Fruit fly (Drosophila melanogaster) whole organism, wandering third instar larva: ENCODE measurements around the gene CG8939.

Source experiments
- Abd-B ChIP-seq: fragments of >200 bp; optimal IDR thresholded peaks from 2 replicates; lab custom pipeline; 2017; ENCODE audit warnings: missing biosample characterization, missing genetic modification characterization
- CG9705 ChIP-seq: fragments of 200-800 bp; sonication (Bioruptor generic); optimal IDR thresholded peaks from 2 replicates; lab custom pipeline; 2018; ENCODE audit warnings: missing biosample characterization, mild to moderate bottlenecking, missing genetic modification characterization
- CrebA ChIP-seq: fragments of 200-800 bp; sonication (Bioruptor generic); optimal IDR thresholded peaks from 2 replicates; lab custom pipeline; 2016; ENCODE audit warnings: missing biosample characterization, mild to moderate bottlenecking, missing genetic modification characterization, borderline replicate concordance
- Dfd ChIP-seq: fragments of >200 bp; optimal IDR thresholded peaks from 2 replicates; lab custom pipeline; 2017; ENCODE audit warnings: missing biosample characterization, missing genetic modification characterization
- Dif ChIP-seq: fragments of 200-275, 200-300 bp; sonication (Bioruptor generic); optimal IDR thresholded peaks from 2 replicates; lab custom pipeline; 2018; ENCODE audit warnings: missing biosample characterization, missing genetic modification characterization; ENCODE audit not compliant: partially characterized antibody
- GATAd ChIP-seq: sonication (Bioruptor generic); optimal IDR thresholded peaks from 2 replicates; lab custom pipeline; 2016; ENCODE audit warnings: missing biosample characterization, missing genetic modification characterization
- HLH106 ChIP-seq: fragments of 200-800 bp; optimal IDR thresholded peaks from 3 replicates; lab custom pipeline; 2019; ENCODE audit warnings: missing biosample characterization, mild to moderate bottlenecking, missing genetic modification characterization, moderate library complexity
- Hr78 ChIP-seq: fragments of >200 bp; optimal IDR thresholded peaks from 2 replicates; lab custom pipeline; 2017; ENCODE audit warnings: missing biosample characterization, missing genetic modification characterization
- Hr83 ChIP-seq: fragments of 200-300 bp; sonication (Bioruptor generic); optimal IDR thresholded peaks from 2 replicates; lab custom pipeline; 2016; ENCODE audit warnings: missing biosample characterization, mild to moderate bottlenecking, missing genetic modification characterization, moderate library complexity; ENCODE audit not compliant: poor library complexity, severe bottlenecking
- N ChIP-seq: fragments of >200 bp; optimal IDR thresholded peaks from 2 replicates; lab custom pipeline; 2018; ENCODE audit warnings: missing biosample characterization, missing external identifiers, missing genetic modification characterization
- OdsH ChIP-seq: fragments of 200-800 bp; sonication (Bioruptor generic); optimal IDR thresholded peaks from 2 replicates; lab custom pipeline; 2016; ENCODE audit warnings: missing biosample characterization, mild to moderate bottlenecking, missing genetic modification characterization
- Rel ChIP-seq, 2 experiments: fragments of 200-800 bp; sonication (Bioruptor generic) in 1 of 2; optimal IDR thresholded peaks; 2 replicates in 1 of 2; 3 replicates in 1 of 2; lab custom pipeline; 2016 to 2019; ENCODE audit warnings: mild to moderate bottlenecking in 2 of 2, missing biosample characterization in 2 of 2, missing genetic modification characterization in 2 of 2, moderate library complexity in 1 of 2
- Sp1 ChIP-seq: fragments of 200-800 bp; sonication (Bioruptor generic); optimal IDR thresholded peaks from 3 replicates; lab custom pipeline; 2019; ENCODE audit warnings: missing biosample characterization, mild to moderate bottlenecking, missing genetic modification characterization, moderate library complexity
- Vsx2 ChIP-seq: fragments of 200-300, 225-300 bp; sonication (Bioruptor generic); optimal IDR thresholded peaks from 2 replicates; lab custom pipeline; 2018; ENCODE audit warnings: missing biosample characterization, missing genetic modification characterization; ENCODE audit not compliant: partially characterized antibody
- brk ChIP-seq: fragments of 200-800 bp; sonication (Bioruptor generic); optimal IDR thresholded peaks from 2 replicates; lab custom pipeline; 2016; ENCODE audit warnings: missing biosample characterization, mild to moderate bottlenecking, missing genetic modification characterization
- dl ChIP-seq, 2 experiments: fragments of 175-275, 200-275 bp in 1 of 2; fragments of 200-275 bp in 1 of 2; sonication (Bioruptor generic); optimal IDR thresholded peaks; lab custom pipeline; 2018; ENCODE audit warnings: mild to moderate bottlenecking in 2 of 2, missing biosample characterization in 2 of 2, missing genetic modification characterization in 2 of 2, moderate library complexity in 2 of 2; ENCODE audit not compliant: partially characterized antibody in 2 of 2, insufficient read depth in 1 of 2
- dmrt93B ChIP-seq: fragments of 200-800 bp; sonication (Bioruptor generic); optimal IDR thresholded peaks from 2 replicates; lab custom pipeline; 2018; ENCODE audit warnings: missing biosample characterization, mild to moderate bottlenecking, missing genetic modification characterization
- dsf ChIP-seq: sonication (Bioruptor generic); optimal IDR thresholded peaks from 2 replicates; lab custom pipeline; 2016; ENCODE audit warnings: missing biosample characterization, missing genetic modification characterization, borderline replicate concordance
- foxo ChIP-seq, 2 experiments: fragments of 200-800 bp; sonication (Bioruptor generic); optimal IDR thresholded peaks; 2 replicates in 1 of 2; 3 replicates in 1 of 2; lab custom pipeline; 2016 to 2017; ENCODE audit warnings: missing biosample characterization in 2 of 2, missing genetic modification characterization in 2 of 2
- fru ChIP-seq: fragments of 200-800 bp; sonication (Bioruptor generic); optimal IDR thresholded peaks from 3 replicates; lab custom pipeline; 2016; ENCODE audit warnings: missing biosample characterization, mild to moderate bottlenecking, missing genetic modification characterization
- h ChIP-seq: fragments of 200-800 bp; sonication (Bioruptor generic); optimal IDR thresholded peaks from 3 replicates; lab custom pipeline; 2016; ENCODE audit warnings: missing biosample characterization, mild to moderate bottlenecking, missing genetic modification characterization
- jim ChIP-seq: fragments of 175-275, 200-325 bp; sonication (Bioruptor generic); optimal IDR thresholded peaks from 2 replicates; lab custom pipeline; 2016; ENCODE audit warnings: missing biosample characterization, mild to moderate bottlenecking, missing genetic modification characterization
- lola ChIP-seq: fragments of >200 bp; optimal IDR thresholded peaks from 2 replicates; lab custom pipeline; 2017; ENCODE audit warnings: missing biosample characterization, missing genetic modification characterization
- pan ChIP-seq: fragments of >200 bp; optimal IDR thresholded peaks from 2 replicates; lab custom pipeline; 2017
- psq ChIP-seq: fragments of 200-800 bp; sonication (Bioruptor generic); optimal IDR thresholded peaks from 3 replicates; lab custom pipeline; 2017; ENCODE audit warnings: missing biosample characterization, mild to moderate bottlenecking, missing genetic modification characterization, moderate library complexity
- sage ChIP-seq: fragments of 200-800 bp; sonication (Bioruptor generic); optimal IDR thresholded peaks from 2 replicates; lab custom pipeline; 2016; ENCODE audit warnings: missing biosample characterization, mild to moderate bottlenecking, missing genetic modification characterization
- sv ChIP-seq: fragments of 200-800 bp; sonication (Bioruptor generic); optimal IDR thresholded peaks from 3 replicates; lab custom pipeline; 2016; ENCODE audit warnings: missing biosample characterization, missing genetic modification characterization
- tai ChIP-seq: sonication (Bioruptor generic); optimal IDR thresholded peaks from 2 replicates; lab custom pipeline; 2016; ENCODE audit warnings: missing biosample characterization, missing genetic modification characterization
- usp ChIP-seq: fragments of >200 bp; optimal IDR thresholded peaks from 2 replicates; lab custom pipeline; 2017; ENCODE audit warnings: missing biosample characterization, missing genetic modification characterization
- woc ChIP-seq: sonication (Bioruptor generic); optimal IDR thresholded peaks from 2 replicates; lab custom pipeline; 2016; ENCODE audit warnings: missing biosample characterization, mild to moderate bottlenecking, missing genetic modification characterization

CG8939 gene

dm6 chrX:15976568-15976967, 20.2 kb upstream of the CG8939 start, which contains the start of gene CG42766:
CG42766 (plus strand) TSS chrX:15976868.
- TF ChIP-seq dsf (GFP tag; lab: Kevin White, UChicago), result no peak
- no peak for TF ChIP-seq Hr83
- no peak for TF ChIP-seq lola (GFP tag; lab: Kevin White, UChicago)
- TF ChIP-seq woc (GFP tag; lab: Kevin White, UChicago), result no peak
- TF ChIP-seq Dif (GFP tag; lab: Kevin White, UChicago), result no peak
- TF ChIP-seq CrebA (GFP tag; lab: Kevin White, UChicago), result no peak
- no peak for TF ChIP-seq jim (GFP tag; lab: Kevin White, UChicago)
- no peak for TF ChIP-seq Vsx2
- no peak for TF ChIP-seq Abd-B (GFP tag; lab: Kevin White, UChicago)
- no peak for TF ChIP-seq tai (GFP tag; lab: Kevin White, UChicago)
- TF ChIP-seq Sp1 (GFP tag; lab: Kevin White, UChicago), result no peak
- TF ChIP-seq h (GFP tag; lab: Kevin White, UChicago), result no peak
- TF ChIP-seq Dfd (GFP tag; lab: Kevin White, UChicago), result no peak
- TF ChIP-seq HLH106 (tag; lab: Kevin White, UChicago), result no peak
- no peak for TF ChIP-seq fru (GFP tag; lab: Kevin White, UChicago)
- no peak for TF ChIP-seq psq (GFP tag; lab: Kevin White, UChicago)
- no peak for TF ChIP-seq usp (GFP tag; lab: Kevin White, UChicago)
- TF ChIP-seq Hr78, result no peak
- TF ChIP-seq GATAd, result no peak
- no peak for TF ChIP-seq sage (GFP tag; lab: Kevin White, UChicago)

DNA sequence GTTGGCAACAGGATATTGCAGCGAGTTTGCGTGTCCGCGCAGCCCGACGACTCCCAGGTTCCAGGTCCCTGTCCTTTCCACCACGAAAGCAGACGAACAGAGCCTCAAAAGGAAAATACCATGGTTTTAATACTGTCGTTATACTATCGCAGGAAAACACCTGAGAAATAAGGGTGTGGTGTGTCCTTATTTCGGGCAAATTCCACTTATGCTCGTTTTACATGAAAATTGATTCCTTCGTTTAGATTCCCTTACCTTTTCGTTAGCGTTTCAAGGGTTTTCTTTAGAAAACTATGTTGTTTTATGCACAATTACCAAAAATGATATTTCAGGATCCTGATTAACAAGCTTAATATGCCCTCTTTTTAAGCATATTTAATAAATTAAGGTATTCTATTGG, 14.0 kb upstream of the CG8939 start, which contains the start of gene Cep164:
Gene Cep164, minus strand, starts transcription at position 101 of the 400 bp plus-strand sequence.
- no peak for TF ChIP-seq dsf (GFP tag; lab: Kevin White, UChicago)
- no peak for TF ChIP-seq Hr78
- TF ChIP-seq lola (GFP tag; lab: Kevin White, UChicago), result no peak
- no peak for TF ChIP-seq Rel (GFP tag; optimal IDR thresholded peaks at IDR 0.05; lab: Kevin White, UChicago)
- no peak for TF ChIP-seq Rel (tag; optimal IDR thresholded peaks at IDR 0.05; lab: Kevin White, UChicago)
- no peak for TF ChIP-seq sage (GFP tag; lab: Kevin White, UChicago)
- TF ChIP-seq brk (GFP tag; lab: Kevin White, UChicago), result no peak
- no peak for TF ChIP-seq Dif (GFP tag; lab: Kevin White, UChicago)
- no peak for TF ChIP-seq OdsH
- no peak for TF ChIP-seq foxo (GFP tag; optimal IDR thresholded peaks at IDR 0.05; lab: Kevin White, UChicago)
- TF ChIP-seq Abd-B (GFP tag; lab: Kevin White, UChicago), result no peak
- TF ChIP-seq dl (GFP tag; optimal IDR thresholded peaks at IDR 0.05; lab: Kevin White, UChicago; ENCODE audit: insufficient read depth in 1 of 2, partially characterized antibody in 2 of 2), result no peak
- no peak for TF ChIP-seq jim (GFP tag; lab: Kevin White, UChicago)
- no peak for TF ChIP-seq CG9705 (GFP tag; lab: Kevin White, UChicago)
- no peak for TF ChIP-seq tai (GFP tag; lab: Kevin White, UChicago)
- TF ChIP-seq fru (GFP tag; lab: Kevin White, UChicago), result no peak
- no peak for TF ChIP-seq Vsx2
- TF ChIP-seq usp (GFP tag; lab: Kevin White, UChicago), result no peak

- TF ChIP-seq HLH106 (tag; lab: Kevin White, UChicago) (peak; percentile 8), woc (GFP tag; lab: Kevin White, UChicago) (peak; percentile 7), pan (lab: Kevin White, UChicago) (no peak)
These were observed 13.3 kb upstream of the CG8939 start, which contains the start of gene Slc25A46a for dm6 chrX:15983501-15983900. Slc25A46a (plus strand) TSS chrX:15983772.

dm6 chrX:15986654-15987053, 10.2 kb upstream of the CG8939 start, which contains the start of gene ND-20:
ND-20 (minus strand) TSS chrX:15986808.
- no peak for TF ChIP-seq pan (lab: Kevin White, UChicago)
- peak; percentile 86 for TF ChIP-seq Hr78
- no peak for TF ChIP-seq Dfd (GFP tag; lab: Kevin White, UChicago)
- TF ChIP-seq GATAd, result no peak
- peak; percentile 17 for TF ChIP-seq Abd-B (GFP tag; lab: Kevin White, UChicago)
- peak; percentile 60 for TF ChIP-seq woc (GFP tag; lab: Kevin White, UChicago)
- TF ChIP-seq HLH106 (tag; lab: Kevin White, UChicago), result peak; percentile 4
- TF ChIP-seq N (GFP tag; lab: Kevin White, UChicago), result peak; percentile 98
- TF ChIP-seq sv, result peak; percentile 1
- TF ChIP-seq dmrt93B, result no peak
- TF ChIP-seq foxo (GFP tag; optimal IDR thresholded peaks at IDR 0.05; lab: Kevin White, UChicago), result peak in 1 of 2 experiments; percentile 8
